Worm (Caenorhabditis elegans) whole organism, L4 larva: ENCODE measurements around the gene smrd-1.

ENCODE experiments used
- F10B5.3 ChIP-seq: sonication (generic microtip); optimal IDR thresholded peaks from 2 replicates; lab custom pipeline; 2016; ENCODE audit warnings: mild to moderate bottlenecking, missing genetic modification characterization, missing compliant biosample characterization
- T20F7.1 ChIP-seq: fragments of 200-800 bp; sonication (Bioruptor generic); optimal IDR thresholded peaks from 2 replicates; lab custom pipeline; 2018; ENCODE audit warnings: mild to moderate bottlenecking, missing genetic modification characterization, missing compliant biosample characterization
- Y48G9A.11 ChIP-seq: fragments of 200-800 bp; sonication (Bioruptor generic); IDR thresholded peaks from 2 replicates; pipeline ENCODE4 v1.3.6; 2022; ENCODE audit warnings: missing genetic modification reagents, missing genetic modification characterization, missing compliant biosample characterization
- ama-1 ChIP-seq: fragments of 150-350 bp; optimal IDR thresholded peaks from 2 replicates; lab custom pipeline; 2014; ENCODE audit warnings: inconsistent platforms, mixed read lengths
- ceh-32 ChIP-seq: sonication (generic microtip); optimal IDR thresholded peaks from 2 replicates; lab custom pipeline; 2016; ENCODE audit warnings: mild to moderate bottlenecking, missing genetic modification characterization, missing compliant biosample characterization; ENCODE audit not compliant: poor library complexity
- ces-1 ChIP-seq: fragments of 150-350 bp; sonication (generic microtip); optimal IDR thresholded peaks from 4 replicates; lab custom pipeline; 2014; ENCODE audit warnings: missing biosample characterization, missing genetic modification reagents, missing genetic modification characterization
- dmd-8 ChIP-seq: fragments of 200-800 bp; sonication (Bioruptor generic); IDR thresholded peaks from 2 replicates; pipeline ENCODE4 v1.3.6; 2022; ENCODE audit warnings: missing genetic modification characterization, missing compliant biosample characterization
- fos-1 ChIP-seq: fragments of 150-350 bp; optimal IDR thresholded peaks from 2 replicates; lab custom pipeline; 2014; ENCODE audit warnings: missing biosample characterization, missing genetic modification characterization
- lin-39 ChIP-seq: fragments of 150-350 bp; optimal IDR thresholded peaks from 2 replicates; lab custom pipeline; 2014; ENCODE audit warnings: missing biosample characterization, missing genetic modification reagents, missing genetic modification characterization
- lir-3 ChIP-seq: sonication (generic microtip); optimal IDR thresholded peaks from 2 replicates; lab custom pipeline; 2016; ENCODE audit warnings: mild to moderate bottlenecking, missing genetic modification characterization, missing compliant biosample characterization
- mxl-3 ChIP-seq: fragments of 200-800 bp; sonication (Bioruptor generic); optimal IDR thresholded peaks from 2 replicates; lab custom pipeline; 2018; ENCODE audit warnings: mild to moderate bottlenecking, missing genetic modification characterization, missing compliant biosample characterization
- pha-4 ChIP-seq, 2 experiments: fragments of 150-350 bp in 1 of 2; fragments of 200-800 bp in 1 of 2; sonication (Bioruptor generic) in 1 of 2; IDR thresholded peaks in 1 of 2; optimal IDR thresholded peaks in 1 of 2; 2 replicates each; pipeline versions ENCODE4 v1.3.6 to Lab custom; 2014 to 2022; ENCODE audit warnings: missing genetic modification characterization in 2 of 2, missing genetic modification reagents in 2 of 2, missing biosample characterization in 1 of 2, missing compliant biosample characterization in 1 of 2
- tra-1 ChIP-seq: fragments of 200-800 bp; sonication (Bioruptor generic); IDR thresholded peaks from 2 replicates; pipeline ENCODE4 v1.3.6; 2022; ENCODE audit warnings: missing genetic modification reagents, missing genetic modification characterization, missing compliant biosample characterization

DNA sequence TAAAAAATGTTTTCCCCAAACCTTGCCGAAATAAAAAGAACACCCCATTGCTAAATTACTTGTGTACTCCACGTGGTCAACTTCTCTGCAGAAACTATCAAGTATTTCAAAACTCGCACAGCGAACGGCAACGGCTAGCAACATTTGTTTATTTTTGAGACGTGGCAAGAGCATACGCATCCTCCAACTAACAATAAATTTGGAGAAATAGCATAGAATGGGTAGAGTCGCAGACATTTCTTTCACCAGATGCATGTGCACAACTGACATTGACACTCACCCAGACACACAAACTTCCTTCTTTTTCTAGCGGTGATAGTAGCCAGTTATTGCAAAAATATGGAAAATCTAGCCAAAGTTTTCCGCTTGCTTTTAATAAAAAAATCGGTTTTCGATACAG is 56.2 kb downstream of the smrd-1 start:
- TF ChIP-seq dmd-8 (GFP tag; lab: Robert Waterston, UW) (no peak), ceh-32 (tag; lab: Kevin White, UChicago) (no peak), T20F7.1 (GFP tag; lab: Kevin White, UChicago) (no peak), mxl-3 (GFP tag; lab: Kevin White, UChicago) (no peak), Y48G9A.11 (GFP tag; lab: Robert Waterston, UW) (no peak), lin-39 (tag; lab: Kevin White, UChicago) (no peak), fos-1 (tag; lab: Kevin White, UChicago) (no peak), pha-4 (GFP tag; IDR thresholded peaks at IDR 0.05; lab: Robert Waterston, UW) (no peak), pha-4 (tag; optimal IDR thresholded peaks at IDR 0.05; lab: Kevin White, UChicago) (no peak), ces-1 (no peak), lir-3 (tag; lab: Kevin White, UChicago) (no peak), ama-1 (lab: Kevin White, UChicago) (no peak), tra-1 (no peak), F10B5.3 (no peak)
